Worm (Caenorhabditis elegans) whole organism, midembryonic: ENCODE measurements around the gene B0228.9.

ENCODE experiments used
- T22C8.4 ChIP-seq: fragments of 200-800 bp; sonication (Bioruptor generic); IDR thresholded peaks from 2 replicates; pipeline ENCODE4 v1.3.6; 2022; ENCODE audit warnings: missing genetic modification characterization, missing compliant biosample characterization
- cog-1 ChIP-seq: sonication (generic microtip); optimal IDR thresholded peaks from 2 replicates; lab custom pipeline; 2016; ENCODE audit warnings: missing genetic modification characterization, missing compliant biosample characterization
- flt-1 ChIP-seq: fragments of 200-800 bp; sonication (Bioruptor generic); IDR thresholded peaks from 2 replicates; pipeline ENCODE4 v1.3.6; 2022; ENCODE audit warnings: missing genetic modification characterization, missing compliant biosample characterization
- klf-2 ChIP-seq: fragments of 200-800 bp; sonication (Bioruptor generic); conservative IDR thresholded peaks from 2 replicates; pipeline ENCODE4 v1.3.6; 2022; ENCODE audit warnings: missing genetic modification reagents, missing genetic modification characterization, missing compliant biosample characterization
- med-1 ChIP-seq: sonication (generic microtip); optimal IDR thresholded peaks from 2 replicates; lab custom pipeline; 2017; ENCODE audit warnings: missing genetic modification characterization, mild to moderate bottlenecking, missing compliant biosample characterization, antibody characterized with exemption, missing genetic modification reagents; ENCODE audit not compliant: insufficient read depth
- ref-1 ChIP-seq: fragments of 200-800 bp; sonication (Bioruptor generic); conservative IDR thresholded peaks from 2 replicates; pipeline ENCODE4 v1.3.6; 2022; ENCODE audit warnings: missing genetic modification reagents, missing genetic modification characterization, missing compliant biosample characterization
- tab-1 ChIP-seq: fragments of 200-800 bp; sonication (Bioruptor generic); IDR thresholded peaks from 2 replicates; pipeline ENCODE4 v1.3.6; 2022; ENCODE audit warnings: missing genetic modification characterization, missing compliant biosample characterization
- ztf-23 ChIP-seq: fragments of 200-800 bp; sonication (Bioruptor generic); IDR thresholded peaks from 2 replicates; pipeline ENCODE4 v1.3.6; 2022; ENCODE audit warnings: missing genetic modification reagents, missing genetic modification characterization, missing compliant biosample characterization
- ztf-29 ChIP-seq: fragments of 200-800 bp; sonication (Bioruptor generic); IDR thresholded peaks from 2 replicates; pipeline ENCODE4 v1.3.6; 2022; ENCODE audit warnings: missing genetic modification reagents, missing genetic modification characterization, missing compliant biosample characterization

B0228.9 gene

DNA sequence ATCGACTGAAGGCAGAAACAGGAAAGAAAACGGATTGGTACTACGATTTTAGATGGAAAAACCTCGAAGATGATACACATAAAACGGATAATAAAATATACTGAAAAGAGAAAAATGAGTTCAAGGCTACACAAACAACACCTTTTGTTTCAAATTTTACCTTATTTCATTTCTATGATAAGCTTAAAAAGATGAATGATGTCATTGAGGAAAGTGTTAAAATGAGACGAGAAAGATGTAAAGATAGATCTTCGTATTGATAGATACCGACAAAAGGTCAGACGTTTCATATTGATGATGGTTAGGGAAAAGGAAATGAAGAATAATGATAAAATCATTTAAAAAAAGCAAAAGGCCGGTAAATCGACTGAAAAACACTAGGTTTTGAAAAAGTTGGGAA is 26.1 kb upstream of the B0228.9 start:
- TF ChIP-seq T22C8.4 (no peak), flt-1 (GFP tag; lab: Robert Waterston, UW) (no peak), tab-1 (GFP tag; lab: Robert Waterston, UW) (no peak), ztf-23 (GFP tag; lab: Robert Waterston, UW) (no peak), ztf-29 (GFP tag; lab: Robert Waterston, UW) (no peak), klf-2 (no peak), cog-1 (tag; lab: Kevin White, UChicago) (no peak), ref-1 (no peak), med-1 (GFP tag; lab: Kevin White, UChicago) (no peak)

DNA sequence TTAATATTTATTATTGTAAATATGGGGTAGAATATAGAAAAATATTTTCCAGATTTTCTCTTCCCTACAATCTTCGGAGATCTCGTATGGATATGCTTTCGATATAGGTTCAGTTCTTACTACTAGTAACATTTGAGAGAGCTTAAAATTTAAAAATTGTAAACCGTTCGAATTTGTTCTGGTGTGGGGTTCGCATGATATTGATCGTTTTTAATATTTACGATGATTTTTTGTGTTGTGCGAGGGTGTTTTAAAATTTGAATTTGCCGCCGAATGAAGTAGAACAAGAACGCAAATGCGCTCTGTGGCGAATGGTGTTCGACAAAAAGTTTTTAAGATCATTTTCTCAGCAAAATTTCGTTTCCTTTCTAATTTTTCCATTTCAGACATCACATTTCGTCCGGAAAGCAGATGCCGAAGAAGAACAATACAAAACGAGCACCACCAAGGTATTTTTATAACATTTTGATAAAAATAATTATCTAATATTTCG is 20.0 kb upstream of the B0228.9 start, which contains the start of gene skr-17:
Gene skr-17, plus strand, starts transcription at position 51 of the 493 bp plus-strand sequence.
- TF ChIP-seq klf-2 (no peak), ztf-23 (GFP tag; lab: Robert Waterston, UW) (no peak), ztf-29 (GFP tag; lab: Robert Waterston, UW) (no peak), tab-1 (GFP tag; lab: Robert Waterston, UW) (no peak), flt-1 (GFP tag; lab: Robert Waterston, UW) (no peak), cog-1 (tag; lab: Kevin White, UChicago) (no peak)

DNA sequence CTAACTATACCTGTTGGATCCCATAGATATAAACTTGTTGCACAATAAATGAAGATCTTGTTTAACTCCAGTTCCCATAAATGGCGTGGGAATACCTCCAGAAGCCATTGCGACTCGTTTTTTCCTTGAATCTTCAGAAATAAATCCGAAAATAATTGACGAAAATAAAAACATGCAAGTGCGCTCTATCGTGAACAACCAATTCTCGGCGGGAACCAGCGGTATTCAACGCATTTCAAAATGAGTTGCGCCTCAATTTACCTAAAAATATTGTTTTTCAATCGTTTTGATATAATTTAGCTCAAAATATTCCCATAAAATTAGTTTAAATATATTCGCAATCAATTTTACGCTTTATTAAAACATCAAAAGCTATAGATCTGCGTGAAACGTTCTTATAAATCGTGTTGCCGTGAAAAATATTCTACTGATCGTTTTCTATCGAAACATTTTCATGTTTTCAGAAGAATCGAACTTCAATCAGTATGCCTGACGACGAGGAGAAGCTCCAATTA is 17.7 kb upstream of the B0228.9 start, which contains the start of the genes snpc-1.1 and spdl-1:
Gene snpc-1.1, minus strand, starts transcription at position 200 of the 515 bp plus-strand sequence.
Gene spdl-1, plus strand, starts transcription at position 465 of the 515 bp plus-strand sequence.
- no peak for TF ChIP-seq tab-1 (GFP tag; lab: Robert Waterston, UW)
- TF ChIP-seq med-1 (GFP tag; lab: Kevin White, UChicago): no peak
- no peak for TF ChIP-seq cog-1 (tag; lab: Kevin White, UChicago)
- no peak for TF ChIP-seq ztf-29 (GFP tag; lab: Robert Waterston, UW)
- no peak for TF ChIP-seq ztf-23 (GFP tag; lab: Robert Waterston, UW)
- no peak for TF ChIP-seq T22C8.4
- TF ChIP-seq ref-1: no peak
- TF ChIP-seq klf-2: no peak
- TF ChIP-seq flt-1 (GFP tag; lab: Robert Waterston, UW): no peak

DNA sequence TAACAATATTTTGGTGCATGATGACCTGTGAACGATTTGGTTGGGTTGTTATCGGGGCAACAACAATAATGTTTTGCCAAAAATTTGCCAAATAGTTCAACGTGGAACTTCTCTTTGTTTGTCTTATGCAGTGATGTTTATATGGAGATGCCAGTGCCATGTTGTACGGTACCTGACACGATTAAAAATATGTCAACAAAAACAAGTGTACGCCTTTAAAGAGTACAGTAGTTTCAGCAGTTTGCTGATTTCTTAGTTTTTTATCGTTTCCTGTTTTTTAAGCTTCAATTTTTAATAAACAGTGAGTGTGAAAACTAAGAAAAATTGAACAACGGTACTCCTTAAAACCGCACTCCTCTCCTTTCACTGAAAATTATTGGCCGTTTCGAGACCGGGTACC is 14.8 kb upstream of the B0228.9 start:
- no peak for TF ChIP-seq med-1 (GFP tag; lab: Kevin White, UChicago)

DNA sequence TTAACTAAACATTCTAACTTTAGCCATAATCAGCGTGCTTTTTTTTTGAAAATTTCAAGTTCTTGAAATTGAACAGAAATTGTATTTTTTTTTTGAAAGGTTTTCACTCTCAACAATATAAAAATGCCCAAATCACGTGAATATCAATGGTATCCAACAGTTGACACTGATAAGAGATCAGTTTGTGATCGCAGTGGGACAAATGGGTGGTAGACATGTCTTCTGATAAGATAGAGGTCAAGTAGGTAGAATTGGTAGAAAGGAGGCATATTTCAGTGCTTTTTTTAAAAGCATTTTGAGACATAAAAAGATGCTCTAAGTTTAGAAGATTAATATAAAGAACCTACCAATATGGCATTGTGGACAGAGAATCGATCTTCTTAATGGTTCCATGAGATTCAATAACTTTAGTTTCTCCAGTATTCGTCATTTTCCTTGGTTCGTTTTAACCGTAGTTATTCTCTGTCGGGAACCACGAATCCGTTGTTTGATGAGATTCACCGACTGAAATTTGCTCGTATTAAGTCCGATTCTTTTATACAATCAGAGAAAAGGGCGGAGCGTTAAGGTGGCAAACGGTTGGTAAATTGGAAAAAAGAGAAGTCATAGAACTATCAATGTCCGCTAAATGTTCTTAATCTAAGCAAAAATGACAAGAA is 14.0 kb upstream of the B0228.9 start, which contains the start of gene mthf-1:
Gene mthf-1, minus strand, starts transcription at position 504 of the 659 bp plus-strand sequence.
- TF ChIP-seq ztf-23 (GFP tag; lab: Robert Waterston, UW) (no peak), tab-1 (GFP tag; lab: Robert Waterston, UW) (no peak), flt-1 (GFP tag; lab: Robert Waterston, UW) (no peak), cog-1 (tag; lab: Kevin White, UChicago) (no peak), T22C8.4 (no peak), klf-2 (no peak), ztf-29 (GFP tag; lab: Robert Waterston, UW) (no peak), ref-1 (no peak), med-1 (GFP tag; lab: Kevin White, UChicago) (no peak)

DNA sequence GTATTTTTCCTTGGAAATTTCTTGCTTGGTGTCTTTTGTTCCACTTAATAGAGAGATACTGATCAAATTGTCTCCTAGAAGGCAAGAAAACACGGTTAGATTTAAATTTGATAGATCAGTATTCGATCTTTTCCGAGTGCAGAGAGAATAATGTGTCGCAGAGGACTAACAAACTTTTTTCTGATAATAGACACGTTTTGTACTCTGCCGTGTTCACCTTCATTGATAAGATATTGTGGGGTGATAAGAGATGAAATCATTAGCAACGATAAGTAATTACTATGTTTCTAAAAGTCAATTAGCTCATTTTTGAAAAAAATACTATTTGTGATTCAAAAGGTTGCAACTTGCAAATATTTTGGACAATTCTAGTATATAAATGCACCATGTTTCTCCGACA is 13.2 kb upstream of the B0228.9 start:
- TF ChIP-seq flt-1 (GFP tag; lab: Robert Waterston, UW) (no peak), ztf-23 (GFP tag; lab: Robert Waterston, UW) (no peak), T22C8.4 (no peak), klf-2 (no peak), cog-1 (tag; lab: Kevin White, UChicago) (no peak), ref-1 (no peak), ztf-29 (GFP tag; lab: Robert Waterston, UW) (no peak), med-1 (GFP tag; lab: Kevin White, UChicago) (no peak), tab-1 (GFP tag; lab: Robert Waterston, UW) (no peak)

DNA sequence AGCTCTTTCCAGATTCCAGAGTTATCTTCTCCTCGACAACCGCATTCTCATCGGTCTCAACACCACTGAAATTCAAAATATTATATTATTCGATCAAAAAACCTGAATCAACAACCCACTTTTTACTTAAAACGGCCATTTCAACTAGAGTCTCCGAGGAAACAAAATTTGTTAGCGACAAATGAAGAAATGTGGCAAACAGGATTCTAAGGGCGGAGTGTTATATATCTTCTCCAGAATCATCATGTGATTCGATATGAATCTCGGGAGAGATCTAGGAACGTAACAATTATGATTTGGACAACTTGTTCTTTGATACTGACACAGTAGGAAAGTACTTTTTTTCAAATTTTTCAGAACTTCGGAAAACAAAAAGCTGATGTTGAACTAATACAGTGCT is 12.8 kb upstream of the B0228.9 start:
- TF ChIP-seq klf-2 (no peak), med-1 (GFP tag; lab: Kevin White, UChicago) (no peak), cog-1 (tag; lab: Kevin White, UChicago) (no peak), ztf-29 (GFP tag; lab: Robert Waterston, UW) (no peak), T22C8.4 (no peak), flt-1 (GFP tag; lab: Robert Waterston, UW) (no peak), ref-1 (no peak), ztf-23 (GFP tag; lab: Robert Waterston, UW) (no peak), tab-1 (GFP tag; lab: Robert Waterston, UW) (no peak)

DNA sequence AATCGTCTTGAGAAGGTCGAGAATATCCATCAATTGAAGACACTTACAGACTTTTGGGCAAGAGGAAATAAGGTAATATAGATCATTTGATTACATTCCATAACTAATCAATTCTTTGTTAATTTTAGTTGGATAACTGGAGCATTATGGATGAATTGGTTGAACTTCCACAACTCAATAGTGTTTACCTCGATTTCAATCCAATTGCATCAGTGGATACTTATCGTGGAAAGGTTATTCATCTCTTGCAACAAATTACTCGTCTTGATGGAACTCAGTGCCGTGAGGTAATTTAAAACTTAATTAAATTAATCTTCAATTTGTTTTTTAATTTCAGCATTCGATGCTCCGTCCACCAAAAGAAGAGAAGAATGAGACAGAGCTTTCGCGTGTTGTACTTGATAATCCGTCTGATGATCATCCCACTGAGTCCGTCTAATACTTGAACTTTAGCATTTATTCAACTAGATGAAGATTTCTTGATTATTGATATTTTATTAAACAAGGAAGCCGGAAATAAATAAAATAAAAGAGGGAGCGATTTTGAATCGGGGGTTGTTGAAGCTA is 10.0 kb upstream of the B0228.9 start:
- no peak for TF ChIP-seq ztf-29 (GFP tag; lab: Robert Waterston, UW)
- TF ChIP-seq ztf-23 (GFP tag; lab: Robert Waterston, UW): no peak
- no peak for TF ChIP-seq cog-1 (tag; lab: Kevin White, UChicago)
- TF ChIP-seq T22C8.4: no peak
- no peak for TF ChIP-seq tab-1 (GFP tag; lab: Robert Waterston, UW)
- TF ChIP-seq klf-2: no peak
- TF ChIP-seq flt-1 (GFP tag; lab: Robert Waterston, UW): no peak
- no peak for TF ChIP-seq ref-1
- TF ChIP-seq med-1 (GFP tag; lab: Kevin White, UChicago): no peak

DNA sequence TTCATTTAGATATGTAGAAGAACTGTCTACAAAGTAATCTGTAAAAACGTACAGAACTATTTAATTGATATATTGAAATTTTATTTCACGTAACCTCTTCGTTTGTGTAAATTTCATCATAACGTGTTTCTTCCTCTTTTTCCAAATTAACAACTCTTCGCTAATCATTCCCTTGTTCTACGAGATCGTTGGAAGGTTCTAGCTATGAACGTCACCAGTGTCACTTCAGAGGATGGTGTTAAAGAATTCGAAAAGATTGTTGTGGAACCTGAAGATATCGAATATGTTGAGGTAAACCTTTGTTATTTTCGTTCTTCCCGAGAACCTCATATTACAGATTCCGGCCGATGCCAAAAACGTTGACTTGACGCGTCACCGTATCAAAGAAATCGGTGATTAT is 8.9 kb upstream of the B0228.9 start, which contains the start of gene C06A8.6:
Gene C06A8.6, plus strand, starts transcription at position 89 of the 400 bp plus-strand sequence.
- TF ChIP-seq tab-1 (GFP tag; lab: Robert Waterston, UW) (no peak), flt-1 (GFP tag; lab: Robert Waterston, UW) (no peak), ztf-23 (GFP tag; lab: Robert Waterston, UW) (no peak), klf-2 (no peak), cog-1 (tag; lab: Kevin White, UChicago) (no peak), med-1 (GFP tag; lab: Kevin White, UChicago) (no peak), T22C8.4 (no peak), ref-1 (no peak), ztf-29 (GFP tag; lab: Robert Waterston, UW) (no peak)
